Worm (Caenorhabditis elegans) whole organism, L4 larva: ENCODE measurements around the gene K06A4.10.

Source experiments
- T20F7.1 ChIP-seq: fragments of 200-800 bp; sonication (Bioruptor generic); optimal IDR thresholded peaks from 2 replicates; lab custom pipeline; 2018; ENCODE audit warnings: mild to moderate bottlenecking, missing genetic modification characterization, missing compliant biosample characterization
- Y105C5A.15 ChIP-seq: fragments of 200-800 bp; sonication (Bioruptor generic); IDR thresholded peaks from 2 replicates; pipeline ENCODE4 v1.3.6; 2022; ENCODE audit warnings: missing genetic modification characterization, missing compliant biosample characterization
- ama-1 ChIP-seq: fragments of 150-350 bp; optimal IDR thresholded peaks from 2 replicates; lab custom pipeline; 2014; ENCODE audit warnings: inconsistent platforms, mixed read lengths
- gei-8 ChIP-seq: fragments of 200-800 bp; sonication (Bioruptor generic); optimal IDR thresholded peaks from 2 replicates; lab custom pipeline; 2018; ENCODE audit warnings: mild to moderate bottlenecking, missing genetic modification characterization, missing compliant biosample characterization
- nhr-11 ChIP-seq: fragments of 150-350 bp; optimal IDR thresholded peaks from 2 replicates; lab custom pipeline; 2014; ENCODE audit warnings: missing biosample characterization, missing genetic modification characterization

DNA sequence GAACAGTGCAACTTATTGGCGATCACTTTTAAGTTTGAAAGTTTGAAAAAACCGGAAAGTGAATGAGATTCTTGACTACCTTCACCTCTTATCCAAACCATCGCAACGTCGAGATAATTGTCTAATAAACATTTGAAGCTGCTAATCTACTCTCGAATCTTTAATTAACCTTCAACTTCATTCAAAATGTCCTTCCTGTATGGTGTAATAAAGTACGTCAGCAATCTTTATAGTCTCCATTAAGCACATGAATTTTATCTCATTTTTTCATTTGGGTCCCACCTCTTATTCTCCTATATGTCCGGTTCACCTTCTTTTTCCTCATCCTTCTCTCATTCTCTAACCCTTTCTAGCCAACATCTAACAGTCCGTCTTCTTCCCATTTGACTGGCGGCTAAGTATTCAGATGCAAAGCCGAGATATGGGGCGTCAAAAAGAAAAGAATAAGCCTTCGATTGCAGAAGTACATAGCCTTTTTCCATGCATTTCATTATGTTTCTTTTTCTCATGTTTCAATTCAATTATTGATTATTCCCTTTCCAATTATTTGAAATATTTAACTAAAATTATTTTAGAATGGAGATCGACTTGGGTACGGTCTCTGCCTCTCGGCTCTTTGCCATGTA lies 11.3 kb upstream of the K06A4.10 start, which contains the start of gene swt-5:
- TF ChIP-seq ama-1 (lab: Kevin White, UChicago) = no peak
- TF ChIP-seq nhr-11 (tag; lab: Kevin White, UChicago) = no peak
- no peak for TF ChIP-seq gei-8 (GFP tag; lab: Kevin White, UChicago)
- TF ChIP-seq T20F7.1 (GFP tag; lab: Kevin White, UChicago) = no peak
- no peak for TF ChIP-seq Y105C5A.15 (GFP tag; lab: Robert Waterston, UW)
